Worm (Caenorhabditis elegans): Measurements from ENCODE around the gene Y111B2A.12.

Gene Y111B2A.12

ce11 chrIII:12569870-12570269, 39.2 kb upstream of the Y111B2A.12 start:
- peak; percentile 73 for TF ChIP-seq aha-1 (tag)
- TF ChIP-seq lin-39 (tag; optimal IDR thresholded peaks at IDR 0.05) = no peak
- no peak for TF ChIP-seq zfp-2 (tag; optimal IDR thresholded peaks at IDR 0.05)

ce11 chrIII:12575350-12576292, 33.5 kb upstream of the Y111B2A.12 start, which contains the start of gene aakg-1:
TSS of gene aakg-1 (minus strand) at chrIII:12575401.
- TF ChIP-seq saeg-2 (GFP tag; IDR thresholded peaks at IDR 0.05) (no peak), F37D6.2 (tag; optimal IDR thresholded peaks at IDR 0.05) (no peak), unc-130 (GFP tag; optimal IDR thresholded peaks at IDR 0.05) (peak; percentile 28), R02D3.7 (tag; optimal IDR thresholded peaks at IDR 0.05) (no peak), snpc-1.2 (GFP tag; IDR thresholded peaks at IDR 0.05) (0 out of 2 replicates have a peak, but pooled peaks have one; percentile 41), nhr-42 (GFP tag; IDR thresholded peaks at IDR 0.05) (no peak), mes-2 (tag; optimal IDR thresholded peaks at IDR 0.05; ENCODE audit: poor library complexity, severe bottlenecking) (peak; percentile 13), spr-3 (GFP tag; optimal IDR thresholded peaks at IDR 0.05) (no peak), lin-1 (GFP tag; IDR thresholded peaks at IDR 0.05) (no peak), aha-1 (tag) (peak; percentile 92), nhr-25 (tag; optimal IDR thresholded peaks at IDR 0.05; ENCODE audit: borderline replicate concordance, insufficient read depth) (peak; percentile 23), dmd-8 (GFP tag; IDR thresholded peaks at IDR 0.05) (no peak), ceh-32 (tag; optimal IDR thresholded peaks at IDR 0.05; ENCODE audit: poor library complexity) (no peak), spr-1 (tag; optimal IDR thresholded peaks at IDR 0.05) (no peak), nhr-77 (tag; optimal IDR thresholded peaks at IDR 0.05) (no peak), lin-13 (GFP tag; optimal IDR thresholded peaks at IDR 0.05) (no peak), ceh-82 (tag; optimal IDR thresholded peaks at IDR 0.05) (no peak), daf-16 (GFP tag; optimal IDR thresholded peaks at IDR 0.05) (no peak), daf-16 (tag; optimal IDR thresholded peaks at IDR 0.05) (no peak), rbr-2 (tag; optimal IDR thresholded peaks at IDR 0.05) (no peak), tra-1 (GFP tag; IDR thresholded peaks at IDR 0.05) (no peak), lin-29 (GFP tag; IDR thresholded peaks at IDR 0.05) (no peak), F49E8.2 (tag; optimal IDR thresholded peaks at IDR 0.05; ENCODE audit: borderline replicate concordance) (peak; percentile 35), daf-19 (GFP tag; conservative IDR thresholded peaks at IDR 0.05) (no peak)

- TF ChIP-seq fkh-10 (GFP tag; optimal IDR thresholded peaks at IDR 0.05) (peak; percentile 92), lin-13 (GFP tag; optimal IDR thresholded peaks at IDR 0.05) (peak; percentile 56), T26A8.4 (GFP tag; IDR thresholded peaks at IDR 0.05) (peak; percentile 75; the same call in 1 of the 2 replicates), nhr-6 (tag; optimal IDR thresholded peaks at IDR 0.05) (peak; percentile 95), lin-1 (GFP tag; IDR thresholded peaks at IDR 0.05) (peak; percentile 75), ztf-7 (tag; optimal IDR thresholded peaks at IDR 0.05) (peak; percentile 62), nhr-76 (tag; optimal IDR thresholded peaks at IDR 0.05) (no peak), lin-39 (tag; optimal IDR thresholded peaks at IDR 0.05) (no peak), lir-3 (tag; optimal IDR thresholded peaks at IDR 0.05) (no peak), zip-11 (GFP tag; IDR thresholded peaks at IDR 0.05) (no peak), nhr-25 (tag; optimal IDR thresholded peaks at IDR 0.05; ENCODE audit: borderline replicate concordance, insufficient read depth) (peak; percentile 63), nhr-28 (tag; optimal IDR thresholded peaks at IDR 0.05) (peak; percentile 91), tra-1 (GFP tag; IDR thresholded peaks at IDR 0.05) (peak; percentile 94), dmd-8 (GFP tag; IDR thresholded peaks at IDR 0.05) (no peak), ceh-20 (GFP tag; IDR thresholded peaks at IDR 0.05) (peak; percentile 88), lsy-2 (tag; optimal IDR thresholded peaks at IDR 0.05) (peak; percentile 84 to 95), tag-97 (GFP tag; IDR thresholded peaks at IDR 0.05) (no peak), ctbp-1 (GFP tag; IDR thresholded peaks at IDR 0.05) (peak; percentile 85), ces-1 (GFP tag; optimal IDR thresholded peaks at IDR 0.05) (no peak), ama-1 (optimal IDR thresholded peaks at IDR 0.05) (no peak), lin-38 (GFP tag; IDR thresholded peaks at IDR 0.05) (peak; percentile 35; the same call in 1 of the 2 replicates), dmd-9 (GFP tag; IDR thresholded peaks at IDR 0.05) (no peak), egl-27 (tag; optimal IDR thresholded peaks at IDR 0.05) (no peak), skn-1 (tag; optimal IDR thresholded peaks at IDR 0.05) (no peak), mxl-2 (GFP tag; conservative IDR thresholded peaks at IDR 0.05) (0 out of 2 replicates have a peak, but pooled peaks have one; percentile 28), ztf-11 (tag; optimal IDR thresholded peaks at IDR 0.05) (no peak)
These were observed 25.6 kb upstream of the Y111B2A.12 start for ce11 chrIII:12583466-12583865.

Data from whole organism, L4 larva.